Worm (Caenorhabditis elegans): ENCODE results near the gene lim-6.

DNA sequence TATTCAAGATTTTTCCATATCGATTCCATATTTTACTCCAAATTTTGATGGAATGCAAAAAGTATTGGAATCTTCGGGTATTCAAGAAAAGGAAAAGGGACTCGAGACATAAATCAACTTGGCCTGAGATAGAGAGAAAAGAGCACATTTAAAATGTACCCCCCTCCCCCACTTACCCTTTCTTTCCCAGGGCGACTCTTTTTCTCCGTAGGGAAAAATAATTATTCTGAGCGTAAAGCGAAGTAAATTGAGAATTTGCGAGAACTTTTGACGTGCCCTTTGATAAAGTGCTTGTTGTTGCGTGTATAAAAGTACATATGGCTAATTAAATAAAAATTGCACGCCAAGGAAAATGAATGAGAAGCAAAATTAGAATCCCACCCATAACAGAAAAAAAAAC lies 11.5 kb upstream of the lim-6 start:
- no peak for TF ChIP-seq him-1 (tag; optimal IDR thresholded peaks at IDR 0.05)
- TF ChIP-seq dao-5 (tag; optimal IDR thresholded peaks at IDR 0.05), result no peak
